Worm (Caenorhabditis elegans): ENCODE results near the gene cutl-29.

The cutl-29 gene

ce11 chrX:8286740-8287299 is 16.0 kb upstream of the cutl-29 start, which contains the start of gene sec-16A.2:
sec-16A.2 (plus strand) TSS chrX:8287249.
- TF ChIP-seq aha-1 (tag) (peak; percentile 97), dve-1 (tag; optimal IDR thresholded peaks at IDR 0.05; ENCODE audit: insufficient read depth) (peak; percentile 62), ztf-7 (tag; optimal IDR thresholded peaks at IDR 0.05) (no peak), lin-15B (tag; optimal IDR thresholded peaks at IDR 0.05) (no peak), set-16 (GFP tag; IDR thresholded peaks at IDR 0.05) (no peak), mdl-1 (tag; optimal IDR thresholded peaks at IDR 0.05) (peak in 1 of 2 experiments; percentile 59), spr-1 (tag; optimal IDR thresholded peaks at IDR 0.05) (no peak), mep-1 (tag; optimal IDR thresholded peaks at IDR 0.05) (peak; percentile 85), pqm-1 (tag; optimal IDR thresholded peaks at IDR 0.05) (peak; percentile 37), lin-38 (GFP tag; IDR thresholded peaks at IDR 0.05) (no peak), lin-1 (GFP tag; IDR thresholded peaks at IDR 0.05) (no peak), daf-16 (GFP tag; optimal IDR thresholded peaks at IDR 0.05) (peak in 1 of 2 experiments; percentile 38), daf-16 (tag; optimal IDR thresholded peaks at IDR 0.05) (peak; percentile 33), mes-2 (tag; optimal IDR thresholded peaks at IDR 0.05; ENCODE audit: poor library complexity, severe bottlenecking) (peak; percentile 75), lin-13 (GFP tag; optimal IDR thresholded peaks at IDR 0.05) (peak; percentile 77), nhr-42 (GFP tag; IDR thresholded peaks at IDR 0.05) (0 out of 2 replicates have a peak, but pooled peaks have one; percentile 16), snpc-4 (tag; optimal IDR thresholded peaks at IDR 0.05) (no peak), lsy-2 (tag; optimal IDR thresholded peaks at IDR 0.05) (peak in 1 of 2 experiments; percentile 79), dpl-1 (GFP tag; optimal IDR thresholded peaks at IDR 0.05) (peak; percentile 47), nhr-11 (tag; optimal IDR thresholded peaks at IDR 0.05) (peak; percentile 46), daf-12 (tag; optimal IDR thresholded peaks at IDR 0.05) (no peak), hmg-1.1 (GFP tag; IDR thresholded peaks at IDR 0.05) (peak; percentile 79), rbr-2 (tag; optimal IDR thresholded peaks at IDR 0.05) (peak; percentile 61), ces-1 (GFP tag; optimal IDR thresholded peaks at IDR 0.05) (no peak), unc-39 (tag; optimal IDR thresholded peaks at IDR 0.05) (no peak), nhr-10 (tag; optimal IDR thresholded peaks at IDR 0.05) (no peak), ctbp-1 (GFP tag; IDR thresholded peaks at IDR 0.05) (peak; percentile 48; the same call in 1 of the 2 replicates), nhr-28 (tag; optimal IDR thresholded peaks at IDR 0.05) (peak; percentile 62), hif-1 (tag; optimal IDR thresholded peaks at IDR 0.05) (peak in 1 of 2 experiments; percentile 52), nhr-25 (tag; optimal IDR thresholded peaks at IDR 0.05; ENCODE audit: borderline replicate concordance, insufficient read depth) (peak; percentile 13), nhr-77 (tag; optimal IDR thresholded peaks at IDR 0.05) (peak; percentile 67), fkh-10 (GFP tag; optimal IDR thresholded peaks at IDR 0.05) (peak; percentile 23), hlh-11 (tag; optimal IDR thresholded peaks at IDR 0.05) (peak; percentile 70), dmd-6 (GFP tag; IDR thresholded peaks at IDR 0.05) (peak; percentile 55; the same call in 1 of the 2 replicates), nhr-6 (tag; optimal IDR thresholded peaks at IDR 0.05) (peak; percentile 92), hlh-30 (tag; optimal IDR thresholded peaks at IDR 0.05; ENCODE audit: insufficient read depth) (peak; percentile 58), duxl-1 (tag; optimal IDR thresholded peaks at IDR 0.05; ENCODE audit: poor library complexity) (peak; percentile 24), mxl-3 (GFP tag; optimal IDR thresholded peaks at IDR 0.05) (peak; percentile 79), pha-4 (GFP tag; IDR thresholded peaks at IDR 0.05) (no peak), pha-4 (tag; optimal IDR thresholded peaks at IDR 0.05) (peak; percentile 64)

ce11 chrX:8286164-8286563 is 15.3 kb upstream of the cutl-29 start:
- TF ChIP-seq ztf-7 (tag; optimal IDR thresholded peaks at IDR 0.05) (no peak), vab-7 (GFP tag; IDR thresholded peaks at IDR 0.05) (no peak), attf-4 (tag; optimal IDR thresholded peaks at IDR 0.05) (no peak), jun-1 (tag; optimal IDR thresholded peaks at IDR 0.05) (no peak), ZK337.2 (GFP tag; IDR thresholded peaks at IDR 0.05) (no peak), ama-1 (optimal IDR thresholded peaks at IDR 0.05) (no peak), T20F7.1 (GFP tag; optimal IDR thresholded peaks at IDR 0.05) (no peak), daf-8 (GFP tag; IDR thresholded peaks at IDR 0.05) (no peak), Y5F2A.4 (GFP tag; optimal IDR thresholded peaks at IDR 0.05) (no peak), ZK546.5 (tag; optimal IDR thresholded peaks at IDR 0.05) (no peak), sdz-12 (GFP tag; optimal IDR thresholded peaks at IDR 0.05) (no peak), hlh-11 (tag; optimal IDR thresholded peaks at IDR 0.05) (no peak), nhr-28 (tag; optimal IDR thresholded peaks at IDR 0.05) (no peak), F49E8.2 (tag; optimal IDR thresholded peaks at IDR 0.05; ENCODE audit: borderline replicate concordance) (no peak), F26F4.8 (GFP tag; conservative IDR thresholded peaks at IDR 0.05) (no peak), ceh-62 (tag; optimal IDR thresholded peaks at IDR 0.05) (no peak)
